Worm (Caenorhabditis elegans): Measurements from ENCODE around the gene gcy-31.
A peak's percentile ranks its signal among the peaks of the same experiment; 100 is the strongest.

The gcy-31 gene

DNA sequence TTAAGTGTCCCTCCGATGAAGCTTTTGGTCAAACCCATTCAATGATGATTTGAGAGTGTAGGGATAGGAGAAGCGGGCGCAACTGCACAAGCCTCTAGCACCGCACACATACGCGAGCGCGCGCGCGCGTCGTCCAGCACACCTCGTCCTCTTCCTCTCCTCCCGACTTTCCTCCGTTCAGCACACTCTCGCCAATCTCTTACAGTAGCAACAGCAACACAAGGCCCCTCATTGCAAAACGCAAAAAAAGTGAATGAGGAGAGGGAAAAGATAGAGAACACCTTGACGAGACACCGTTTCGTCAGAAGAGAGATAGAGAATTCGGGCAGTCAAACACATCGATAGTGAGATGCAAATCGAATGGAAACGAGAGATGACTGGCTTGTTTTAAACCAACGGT lies 5.2 kb upstream of the gcy-31 start:
- TF ChIP-seq cog-1 (tag; optimal IDR thresholded peaks at IDR 0.05) (peak; percentile 88), flt-1 (GFP tag; IDR thresholded peaks at IDR 0.05) (peak; percentile 65; the same call in 1 of the 2 replicates), ref-1 (GFP tag; conservative IDR thresholded peaks at IDR 0.05) (no peak), ztf-29 (GFP tag; IDR thresholded peaks at IDR 0.05) (peak; percentile 91)

DNA sequence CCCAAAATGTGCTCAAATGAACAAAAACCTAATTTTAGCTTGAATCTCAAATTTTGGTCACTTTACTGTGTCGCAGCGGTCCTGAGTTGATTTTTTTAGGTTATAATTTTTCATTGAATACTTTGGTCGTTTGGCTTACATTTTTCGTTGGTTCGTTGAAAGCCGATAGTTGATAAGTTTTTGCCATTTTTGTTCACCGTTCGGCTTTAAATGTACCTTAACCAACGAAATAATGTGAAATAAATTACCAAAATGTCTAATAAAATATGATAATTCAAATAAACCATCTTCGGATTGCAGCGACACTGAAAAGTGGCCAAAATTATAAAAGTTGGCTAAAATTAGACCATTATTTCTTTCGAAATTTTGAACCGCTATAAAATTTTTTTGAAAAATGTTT lies 3.0 kb upstream of the gcy-31 start:
- no peak for TF ChIP-seq ztf-23 (GFP tag; IDR thresholded peaks at IDR 0.05)
- no peak for TF ChIP-seq cog-1 (tag; optimal IDR thresholded peaks at IDR 0.05)
- TF ChIP-seq med-1 (GFP tag; optimal IDR thresholded peaks at IDR 0.05; ENCODE audit: insufficient read depth) = no peak
- no peak for TF ChIP-seq tab-1 (GFP tag; IDR thresholded peaks at IDR 0.05)
- TF ChIP-seq klf-2 (GFP tag; conservative IDR thresholded peaks at IDR 0.05) = no peak
- TF ChIP-seq ref-1 (GFP tag; conservative IDR thresholded peaks at IDR 0.05) = no peak
- no peak for TF ChIP-seq flt-1 (GFP tag; IDR thresholded peaks at IDR 0.05)
- no peak for TF ChIP-seq ztf-29 (GFP tag; IDR thresholded peaks at IDR 0.05)
- TF ChIP-seq T22C8.4 (GFP tag; IDR thresholded peaks at IDR 0.05) = no peak

DNA sequence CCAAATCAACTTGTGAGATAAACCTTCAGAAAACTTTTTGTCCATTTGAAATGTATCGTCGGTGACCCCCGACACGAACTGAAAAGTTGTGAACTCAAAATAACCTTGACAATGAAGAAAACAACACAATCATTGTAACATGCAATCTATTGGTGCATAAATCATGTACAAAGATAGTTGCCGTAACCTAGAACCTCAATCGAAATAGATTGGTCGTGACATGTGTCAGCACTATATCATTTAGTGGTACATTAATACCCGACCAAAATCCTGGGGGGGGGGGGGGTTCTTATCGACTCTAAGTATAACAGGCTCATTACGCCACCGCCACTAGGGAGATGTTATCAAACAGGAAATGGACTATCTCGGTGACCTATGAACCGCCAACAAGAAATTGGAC lies 372 bp downstream of the gcy-31 start:
- TF ChIP-seq T22C8.4 (GFP tag; IDR thresholded peaks at IDR 0.05) (no peak), med-1 (GFP tag; optimal IDR thresholded peaks at IDR 0.05; ENCODE audit: insufficient read depth) (no peak), flt-1 (GFP tag; IDR thresholded peaks at IDR 0.05) (no peak), cog-1 (tag; optimal IDR thresholded peaks at IDR 0.05) (no peak), ztf-29 (GFP tag; IDR thresholded peaks at IDR 0.05) (no peak), klf-2 (GFP tag; conservative IDR thresholded peaks at IDR 0.05) (no peak), tab-1 (GFP tag; IDR thresholded peaks at IDR 0.05) (no peak), ztf-23 (GFP tag; IDR thresholded peaks at IDR 0.05) (no peak), ref-1 (GFP tag; conservative IDR thresholded peaks at IDR 0.05) (no peak)

DNA sequence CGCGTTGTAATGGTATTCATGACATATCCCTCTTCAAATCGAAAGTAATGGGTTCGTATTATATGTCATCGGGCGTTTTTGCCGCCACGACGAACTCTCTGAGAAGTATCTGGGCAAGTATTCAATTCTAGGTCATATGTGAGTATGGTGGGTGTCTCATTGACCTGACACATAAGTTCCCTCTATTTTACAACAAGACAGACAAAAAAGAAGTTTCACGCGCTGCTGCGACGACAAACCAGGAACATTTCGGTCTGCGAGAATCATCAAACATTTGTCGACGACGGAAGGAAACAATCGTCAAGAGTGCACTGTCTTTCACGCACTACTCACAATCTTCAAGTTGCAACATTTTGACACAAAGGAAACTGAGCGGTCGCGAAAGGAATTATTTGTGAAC lies 2.0 kb downstream of the gcy-31 start:
- TF ChIP-seq ztf-23 (GFP tag; IDR thresholded peaks at IDR 0.05) = no peak
- TF ChIP-seq ztf-29 (GFP tag; IDR thresholded peaks at IDR 0.05) = no peak
- TF ChIP-seq ref-1 (GFP tag; conservative IDR thresholded peaks at IDR 0.05) = no peak
- TF ChIP-seq T22C8.4 (GFP tag; IDR thresholded peaks at IDR 0.05) = no peak
- TF ChIP-seq med-1 (GFP tag; optimal IDR thresholded peaks at IDR 0.05; ENCODE audit: insufficient read depth) = no peak
- no peak for TF ChIP-seq flt-1 (GFP tag; IDR thresholded peaks at IDR 0.05)
- no peak for TF ChIP-seq cog-1 (tag; optimal IDR thresholded peaks at IDR 0.05)
- TF ChIP-seq klf-2 (GFP tag; conservative IDR thresholded peaks at IDR 0.05) = no peak
- TF ChIP-seq tab-1 (GFP tag; IDR thresholded peaks at IDR 0.05) = no peak

DNA sequence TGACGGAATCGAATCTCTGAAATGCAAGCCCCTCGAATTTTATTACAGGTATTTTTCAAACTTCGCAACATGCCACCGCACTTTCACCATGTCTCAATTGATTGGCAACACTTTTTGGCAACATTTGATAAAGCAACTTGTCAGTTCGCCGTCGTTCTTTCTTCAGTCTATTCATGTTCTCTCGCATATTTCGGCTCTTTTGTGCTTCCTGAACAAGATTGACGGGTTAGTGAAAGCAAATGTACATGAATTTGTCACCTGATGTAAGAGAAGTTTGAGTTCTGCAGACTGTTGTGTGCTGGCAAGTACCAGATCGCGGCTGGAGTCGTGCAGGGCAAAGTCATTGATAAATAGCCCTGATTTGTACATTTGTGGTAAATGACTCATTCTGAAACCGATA lies 5.2 kb downstream of the gcy-31 start:
- TF ChIP-seq tab-1 (GFP tag; IDR thresholded peaks at IDR 0.05) (no peak), ztf-29 (GFP tag; IDR thresholded peaks at IDR 0.05) (no peak), flt-1 (GFP tag; IDR thresholded peaks at IDR 0.05) (no peak), klf-2 (GFP tag; conservative IDR thresholded peaks at IDR 0.05) (no peak), T22C8.4 (GFP tag; IDR thresholded peaks at IDR 0.05) (no peak), cog-1 (tag; optimal IDR thresholded peaks at IDR 0.05) (no peak), ref-1 (GFP tag; conservative IDR thresholded peaks at IDR 0.05) (no peak), ztf-23 (GFP tag; IDR thresholded peaks at IDR 0.05) (no peak), med-1 (GFP tag; optimal IDR thresholded peaks at IDR 0.05; ENCODE audit: insufficient read depth) (no peak)

DNA sequence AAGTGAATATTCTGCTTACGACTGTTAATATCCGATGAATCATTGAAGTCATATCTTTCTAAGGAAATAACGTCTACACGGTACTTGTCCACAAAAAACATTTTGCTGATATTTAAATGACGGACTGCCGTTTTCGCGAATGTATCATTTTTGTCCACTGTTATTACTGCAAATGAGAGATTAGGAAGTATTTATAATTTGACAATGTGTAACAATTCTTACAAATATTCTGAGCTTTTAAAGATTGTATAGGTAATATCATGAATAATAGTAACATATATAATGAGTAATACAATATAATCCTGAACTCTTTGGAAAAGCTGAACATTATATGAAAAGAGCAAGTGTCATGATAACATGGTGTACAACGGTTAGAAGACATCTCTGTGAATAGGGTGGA lies 7.5 kb downstream of the gcy-31 start, which contains the start of gene glr-7:
Gene glr-7, minus strand, starts transcription at position 101 of the 400 bp plus-strand sequence.
- TF ChIP-seq cog-1 (tag; optimal IDR thresholded peaks at IDR 0.05) (no peak), klf-2 (GFP tag; conservative IDR thresholded peaks at IDR 0.05) (no peak), tab-1 (GFP tag; IDR thresholded peaks at IDR 0.05) (no peak), T22C8.4 (GFP tag; IDR thresholded peaks at IDR 0.05) (no peak), ztf-29 (GFP tag; IDR thresholded peaks at IDR 0.05) (no peak), ref-1 (GFP tag; conservative IDR thresholded peaks at IDR 0.05) (no peak), ztf-23 (GFP tag; IDR thresholded peaks at IDR 0.05) (no peak), med-1 (GFP tag; optimal IDR thresholded peaks at IDR 0.05; ENCODE audit: insufficient read depth) (no peak), flt-1 (GFP tag; IDR thresholded peaks at IDR 0.05) (no peak)

DNA sequence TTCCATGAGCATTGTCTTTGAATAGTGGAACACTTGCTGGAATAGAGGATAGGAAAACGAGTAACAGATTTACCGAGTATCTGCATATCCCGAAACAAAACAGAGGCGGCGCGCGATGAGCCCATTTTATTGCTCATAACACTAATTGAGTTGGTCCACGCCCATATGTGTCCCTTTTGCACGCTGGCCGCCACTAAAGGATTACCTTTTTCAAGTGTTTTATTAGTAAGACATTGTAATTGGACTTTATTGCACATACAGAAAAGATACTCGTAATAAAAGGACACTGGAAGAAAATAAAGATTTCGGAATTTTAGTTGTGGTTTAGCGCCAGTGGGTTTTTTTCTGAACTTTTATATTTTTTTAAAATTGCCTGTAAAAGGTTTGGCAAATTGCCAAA lies 14.0 kb downstream of the gcy-31 start, which contains the start of gene hlh-15:
Gene hlh-15, minus strand, starts transcription at position 101 of the 400 bp plus-strand sequence.
- TF ChIP-seq flt-1 (GFP tag; IDR thresholded peaks at IDR 0.05) (no peak), ztf-23 (GFP tag; IDR thresholded peaks at IDR 0.05) (no peak), T22C8.4 (GFP tag; IDR thresholded peaks at IDR 0.05) (no peak), tab-1 (GFP tag; IDR thresholded peaks at IDR 0.05) (no peak), ref-1 (GFP tag; conservative IDR thresholded peaks at IDR 0.05) (no peak)

DNA sequence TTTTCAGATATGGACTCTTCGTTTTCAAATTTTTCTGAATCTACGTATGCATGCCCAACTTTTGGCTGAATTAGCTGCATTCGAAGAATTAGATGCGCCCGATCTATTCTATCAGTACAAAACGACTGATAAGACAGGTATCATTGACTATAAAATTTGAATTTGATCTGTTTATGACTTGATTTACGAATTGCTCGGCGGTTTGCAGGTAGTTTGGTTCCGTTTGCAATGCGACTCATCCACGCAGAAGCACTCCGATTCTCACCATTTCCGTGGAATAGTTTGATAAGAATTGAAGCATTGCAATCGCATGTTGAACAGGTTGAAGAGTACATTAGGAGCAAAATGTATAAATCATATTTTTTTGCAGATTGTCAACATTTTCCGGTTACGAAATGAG lies 16.3 kb downstream of the gcy-31 start:
- TF ChIP-seq cog-1 (tag; optimal IDR thresholded peaks at IDR 0.05) (no peak), flt-1 (GFP tag; IDR thresholded peaks at IDR 0.05) (no peak), ztf-29 (GFP tag; IDR thresholded peaks at IDR 0.05) (no peak), ref-1 (GFP tag; conservative IDR thresholded peaks at IDR 0.05) (no peak), T22C8.4 (GFP tag; IDR thresholded peaks at IDR 0.05) (no peak), klf-2 (GFP tag; conservative IDR thresholded peaks at IDR 0.05) (no peak), tab-1 (GFP tag; IDR thresholded peaks at IDR 0.05) (no peak), ztf-23 (GFP tag; IDR thresholded peaks at IDR 0.05) (no peak)

DNA sequence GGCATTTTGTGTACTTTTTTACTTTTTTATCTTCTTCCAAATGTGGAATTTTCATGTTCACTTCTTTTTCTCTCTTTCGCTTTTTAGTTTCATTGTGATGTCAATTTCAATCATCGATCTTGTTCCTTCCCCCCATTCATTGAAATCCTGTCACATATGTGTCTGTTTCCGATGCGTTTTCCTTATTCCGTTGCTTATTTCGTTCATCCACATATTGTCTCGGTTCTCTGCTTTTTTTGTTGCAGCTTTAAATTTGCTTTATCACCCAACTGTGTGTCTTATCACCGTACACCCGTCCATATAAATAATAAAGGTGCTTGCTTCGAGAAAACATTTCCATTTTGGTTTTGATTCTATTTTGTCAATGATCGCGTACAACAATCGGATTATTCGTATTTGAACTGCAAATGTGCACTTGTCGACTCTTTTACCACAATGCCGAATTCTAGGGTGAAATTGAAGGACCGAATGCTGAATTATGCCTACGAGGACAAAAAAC lies 18.0 kb downstream of the gcy-31 start, which contains the start of the genes C43H6.12 and trpp-12:
Gene C43H6.12, plus strand, starts transcription at position 365 of the 499 bp plus-strand sequence.
Gene trpp-12, plus strand, starts transcription at position 449 of the 499 bp plus-strand sequence.
- TF ChIP-seq flt-1 (GFP tag; IDR thresholded peaks at IDR 0.05) = no peak
- no peak for TF ChIP-seq ztf-23 (GFP tag; IDR thresholded peaks at IDR 0.05)
- no peak for TF ChIP-seq ztf-29 (GFP tag; IDR thresholded peaks at IDR 0.05)
- no peak for TF ChIP-seq T22C8.4 (GFP tag; IDR thresholded peaks at IDR 0.05)
- no peak for TF ChIP-seq cog-1 (tag; optimal IDR thresholded peaks at IDR 0.05)
- no peak for TF ChIP-seq klf-2 (GFP tag; conservative IDR thresholded peaks at IDR 0.05)
- no peak for TF ChIP-seq ref-1 (GFP tag; conservative IDR thresholded peaks at IDR 0.05)
- TF ChIP-seq med-1 (GFP tag; optimal IDR thresholded peaks at IDR 0.05; ENCODE audit: insufficient read depth) = no peak
- TF ChIP-seq tab-1 (GFP tag; IDR thresholded peaks at IDR 0.05) = no peak

DNA sequence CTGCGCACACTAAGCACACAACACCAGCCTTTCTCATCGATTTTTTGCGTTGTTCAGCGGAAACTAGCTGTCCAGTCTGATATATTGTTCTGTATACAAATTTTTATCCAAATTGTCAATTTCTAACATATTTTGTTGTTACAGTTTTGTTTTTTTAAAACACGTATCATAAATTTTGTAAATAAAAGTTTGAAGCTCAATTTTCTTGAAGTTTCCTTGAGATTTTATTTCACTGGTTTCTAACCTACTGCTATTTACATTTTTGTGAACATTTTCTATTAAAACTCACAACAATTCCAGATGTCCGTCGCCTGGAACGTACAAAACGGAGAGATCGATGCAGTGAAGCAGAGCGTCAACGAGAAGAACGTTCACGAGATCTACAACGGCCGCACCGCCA lies 20.1 kb downstream of the gcy-31 start, which contains the start of gene mtpn-1:
Gene mtpn-1, plus strand, starts transcription at position 301 of the 400 bp plus-strand sequence.
- TF ChIP-seq ztf-23 (GFP tag; IDR thresholded peaks at IDR 0.05) = no peak
- no peak for TF ChIP-seq ztf-29 (GFP tag; IDR thresholded peaks at IDR 0.05)
- TF ChIP-seq T22C8.4 (GFP tag; IDR thresholded peaks at IDR 0.05) = no peak
- TF ChIP-seq cog-1 (tag; optimal IDR thresholded peaks at IDR 0.05) = no peak
- TF ChIP-seq med-1 (GFP tag; optimal IDR thresholded peaks at IDR 0.05; ENCODE audit: insufficient read depth) = no peak
- no peak for TF ChIP-seq tab-1 (GFP tag; IDR thresholded peaks at IDR 0.05)
- no peak for TF ChIP-seq ref-1 (GFP tag; conservative IDR thresholded peaks at IDR 0.05)
- TF ChIP-seq flt-1 (GFP tag; IDR thresholded peaks at IDR 0.05) = no peak
- no peak for TF ChIP-seq klf-2 (GFP tag; conservative IDR thresholded peaks at IDR 0.05)
